Worm (Caenorhabditis elegans) whole organism, L2 larva: Measurements from ENCODE around the gene prdh-1.

Source experiments
- C34F6.9 ChIP-seq: fragments of 150-350 bp; optimal IDR thresholded peaks from 2 replicates; lab custom pipeline; 2014; ENCODE audit warnings: missing biosample characterization, missing genetic modification characterization
- F13H6.1 ChIP-seq: sonication (generic microtip); optimal IDR thresholded peaks from 2 replicates; lab custom pipeline; 2016; ENCODE audit warnings: missing genetic modification characterization, missing compliant biosample characterization
- Y55F3AM.14 ChIP-seq: fragments of 200-800 bp; sonication (Bioruptor generic); optimal IDR thresholded peaks from 2 replicates; lab custom pipeline; 2018; ENCODE audit warnings: mild to moderate bottlenecking, missing genetic modification characterization, missing compliant biosample characterization
- alr-1 ChIP-seq: fragments of 150-350 bp; optimal IDR thresholded peaks from 2 replicates; lab custom pipeline; 2014; ENCODE audit warnings: missing biosample characterization, missing genetic modification characterization
- aly-2 ChIP-seq: fragments of 150-350 bp; optimal IDR thresholded peaks from 2 replicates; lab custom pipeline; 2014; ENCODE audit warnings: missing biosample characterization, missing genetic modification characterization
- ceh-16 ChIP-seq: fragments of 150-350 bp; optimal IDR thresholded peaks from 2 replicates; lab custom pipeline; 2014; ENCODE audit warnings: missing biosample characterization, missing genetic modification characterization
- ceh-82 ChIP-seq: fragments of 150-350 bp; optimal IDR thresholded peaks from 2 replicates; lab custom pipeline; 2014; ENCODE audit warnings: missing biosample characterization, missing genetic modification characterization
- crh-2 ChIP-seq: sonication (generic microtip); optimal IDR thresholded peaks from 2 replicates; lab custom pipeline; 2017; ENCODE audit warnings: missing biosample characterization, missing genetic modification characterization
- dmd-4 ChIP-seq: sonication (generic microtip); optimal IDR thresholded peaks from 2 replicates; lab custom pipeline; 2017; ENCODE audit warnings: missing biosample characterization, missing genetic modification characterization
- egl-27 ChIP-seq: sonication (generic microtip); optimal IDR thresholded peaks from 3 replicates; lab custom pipeline; 2017; ENCODE audit warnings: missing biosample characterization, missing genetic modification reagents, missing genetic modification characterization
- elt-1 ChIP-seq: fragments of 150-350 bp; optimal IDR thresholded peaks from 2 replicates; lab custom pipeline; 2014; ENCODE audit warnings: missing biosample characterization, missing genetic modification characterization
- elt-3 ChIP-seq: sonication (generic microtip); optimal IDR thresholded peaks from 2 replicates; lab custom pipeline; 2017; ENCODE audit warnings: missing biosample characterization, missing genetic modification characterization
- fos-1 ChIP-seq: fragments of 150-350 bp; optimal IDR thresholded peaks from 2 replicates; lab custom pipeline; 2014; ENCODE audit warnings: missing biosample characterization, missing genetic modification characterization
- gmeb-1 ChIP-seq: fragments of 150-350 bp; optimal IDR thresholded peaks from 2 replicates; lab custom pipeline; 2014; ENCODE audit warnings: missing biosample characterization, missing genetic modification characterization
- lin-11 ChIP-seq: fragments of 150-350 bp; sonication (generic microtip); optimal IDR thresholded peaks from 2 replicates; lab custom pipeline; 2014; ENCODE audit warnings: missing biosample characterization, missing genetic modification characterization, inconsistent platforms, mixed read lengths
- lin-39 ChIP-seq: fragments of 150-350 bp; optimal IDR thresholded peaks from 2 replicates; lab custom pipeline; 2014; ENCODE audit warnings: missing biosample characterization, missing genetic modification reagents, missing genetic modification characterization
- lsy-2 ChIP-seq, 2 experiments: fragments of 150-350 bp in 1 of 2; sonication (generic microtip) in 1 of 2; optimal IDR thresholded peaks; 2 replicates each; lab custom pipeline; 2014 to 2017; ENCODE audit warnings: missing biosample characterization in 2 of 2, missing genetic modification characterization in 2 of 2
- mab-5 ChIP-seq: fragments of 150-350 bp; optimal IDR thresholded peaks from 2 replicates; lab custom pipeline; 2014; ENCODE audit warnings: missing biosample characterization, missing genetic modification characterization
- mdl-1 ChIP-seq, 2 experiments: fragments of 150-350 bp in 1 of 2; sonication (generic microtip) in 1 of 2; optimal IDR thresholded peaks; 2 replicates each; lab custom pipeline; 2017; ENCODE audit warnings: missing biosample characterization in 2 of 2, missing genetic modification characterization in 2 of 2
- nhr-129 ChIP-seq: fragments of 150-350 bp; optimal IDR thresholded peaks from 2 replicates; lab custom pipeline; 2014; ENCODE audit warnings: missing biosample characterization, missing genetic modification characterization
- nhr-21 ChIP-seq: fragments of 150-350 bp; optimal IDR thresholded peaks from 2 replicates; lab custom pipeline; 2014; ENCODE audit warnings: missing biosample characterization, missing genetic modification characterization
- nhr-23 ChIP-seq: fragments of 150-350 bp; optimal IDR thresholded peaks from 2 replicates; lab custom pipeline; 2014; ENCODE audit warnings: missing biosample characterization, missing genetic modification reagents, missing genetic modification characterization
- nhr-6 ChIP-seq: fragments of 150-350 bp; optimal IDR thresholded peaks from 2 replicates; lab custom pipeline; 2014; ENCODE audit warnings: missing biosample characterization, missing genetic modification characterization
- nhr-77 ChIP-seq: fragments of 150-350 bp; optimal IDR thresholded peaks from 2 replicates; lab custom pipeline; 2014; ENCODE audit warnings: missing biosample characterization, missing genetic modification characterization
- peb-1 ChIP-seq: fragments of 150-350 bp; optimal IDR thresholded peaks from 2 replicates; lab custom pipeline; 2014; ENCODE audit warnings: missing biosample characterization, missing genetic modification characterization
- sem-4 ChIP-seq: fragments of 150-350 bp; optimal IDR thresholded peaks from 2 replicates; lab custom pipeline; 2014; ENCODE audit warnings: missing biosample characterization, missing genetic modification reagents, missing genetic modification characterization
- skn-1 ChIP-seq: sonication (generic microtip); optimal IDR thresholded peaks from 2 replicates; lab custom pipeline; 2017; ENCODE audit warnings: missing biosample characterization, missing genetic modification characterization
- sma-9 ChIP-seq, 2 experiments: fragments of 150-350 bp in 1 of 2; sonication (generic microtip) in 1 of 2; optimal IDR thresholded peaks; 2 replicates each; lab custom pipeline; 2014 to 2016; ENCODE audit warnings: missing genetic modification characterization in 2 of 2, mild to moderate bottlenecking in 1 of 2, missing biosample characterization in 1 of 2, missing compliant biosample characterization in 1 of 2, missing genetic modification reagents in 1 of 2, moderate library complexity in 1 of 2
- unc-39 ChIP-seq: fragments of 150-350 bp; optimal IDR thresholded peaks from 2 replicates; lab custom pipeline; 2014; ENCODE audit warnings: missing biosample characterization, missing genetic modification characterization
- unc-55 ChIP-seq: fragments of 150-350 bp; sonication (generic microtip); optimal IDR thresholded peaks from 3 replicates; lab custom pipeline; 2014; ENCODE audit warnings: missing biosample characterization, missing genetic modification reagents, missing genetic modification characterization
- unc-62 ChIP-seq: fragments of 150-350 bp; optimal IDR thresholded peaks from 2 replicates; lab custom pipeline; 2014; ENCODE audit warnings: missing biosample characterization, missing genetic modification reagents, missing genetic modification characterization
- zag-1 ChIP-seq: fragments of 150-350 bp; optimal IDR thresholded peaks from 2 replicates; lab custom pipeline; 2014; ENCODE audit warnings: missing biosample characterization, missing genetic modification characterization
- ztf-1 ChIP-seq: fragments of 200-800 bp; sonication (Bioruptor generic); conservative IDR thresholded peaks from 2 replicates; pipeline ENCODE4 v1.3.6; 2022; ENCODE audit warnings: missing genetic modification characterization, missing compliant biosample characterization
- ztf-11 ChIP-seq: sonication (generic microtip); optimal IDR thresholded peaks from 2 replicates; lab custom pipeline; 2017; ENCODE audit warnings: missing biosample characterization, missing genetic modification characterization

Gene prdh-1

DNA sequence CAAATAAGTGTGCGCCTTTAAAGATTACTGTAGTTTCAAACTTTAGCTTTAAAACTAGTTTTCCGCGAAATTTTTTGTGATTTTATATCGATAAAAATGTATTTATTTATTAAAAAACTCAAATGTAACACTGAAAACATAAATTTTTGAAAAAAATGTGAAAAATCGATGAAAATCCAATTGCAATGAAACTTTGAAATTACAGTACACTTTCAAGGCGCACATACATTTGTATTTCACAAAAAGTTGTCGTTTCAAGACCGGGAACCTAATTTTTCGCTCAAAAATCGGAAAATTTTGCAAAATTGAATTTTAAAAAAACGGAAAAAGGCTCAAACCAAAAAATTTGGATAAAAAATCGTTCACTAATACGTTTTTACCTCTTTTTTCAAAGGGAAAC is 4.0 kb upstream of the prdh-1 start:
- no peak for TF ChIP-seq egl-27 (tag; lab: Kevin White, UChicago)
- TF ChIP-seq gmeb-1 (tag; lab: Kevin White, UChicago), result no peak
- no peak for TF ChIP-seq unc-62 (GFP tag; lab: Kevin White, UChicago)
- TF ChIP-seq nhr-21, result no peak
- no peak for TF ChIP-seq nhr-6 (tag; lab: Kevin White, UChicago)
- no peak for TF ChIP-seq F13H6.1 (tag; lab: Kevin White, UChicago)
- no peak for TF ChIP-seq ceh-82 (tag; lab: Kevin White, UChicago)
- TF ChIP-seq sem-4 (tag; lab: Kevin White, UChicago), result no peak
- TF ChIP-seq nhr-129 (tag; lab: Kevin White, UChicago), result no peak
- no peak for TF ChIP-seq peb-1 (tag; lab: Kevin White, UChicago)
- no peak for TF ChIP-seq dmd-4
- TF ChIP-seq lin-11 (tag; lab: Kevin White, UChicago), result no peak
- no peak for TF ChIP-seq mab-5 (tag; lab: Kevin White, UChicago)

DNA sequence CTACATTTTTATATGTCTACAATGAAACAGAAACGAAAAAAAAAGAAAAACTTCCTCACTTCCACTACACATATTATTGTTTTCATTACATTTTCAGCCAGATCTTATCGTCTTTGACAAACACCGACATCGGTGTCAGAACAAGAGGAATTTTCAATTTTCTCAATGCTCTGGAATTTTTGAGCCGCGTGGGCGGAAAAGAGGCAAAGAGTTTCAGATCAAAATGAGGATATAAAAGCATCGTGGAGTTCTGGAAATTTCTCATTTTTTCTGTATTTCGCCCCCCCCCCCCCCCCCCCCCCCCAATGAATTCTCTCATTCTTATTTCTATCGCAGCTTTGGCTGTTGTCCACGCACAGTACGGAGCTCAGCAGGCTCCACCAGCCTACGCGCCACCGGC is 3.4 kb upstream of the prdh-1 start, which contains the start of gene B0513.4:
Gene B0513.4 (plus strand): TSS at position 301 of the 400 bp plus-strand sequence.
- TF ChIP-seq C34F6.9 (tag; lab: Kevin White, UChicago), result no peak
- TF ChIP-seq fos-1 (tag; lab: Kevin White, UChicago), result no peak
- TF ChIP-seq lin-11 (tag; lab: Kevin White, UChicago), result no peak
- TF ChIP-seq elt-3 (tag; lab: Kevin White, UChicago), result no peak
- no peak for TF ChIP-seq unc-62 (GFP tag; lab: Kevin White, UChicago)
- TF ChIP-seq aly-2 (tag; lab: Kevin White, UChicago), result no peak
- TF ChIP-seq nhr-21, result no peak
- no peak for TF ChIP-seq ztf-1 (GFP tag; lab: Robert Waterston, UW)
- no peak for TF ChIP-seq alr-1 (tag; lab: Kevin White, UChicago)
- no peak for TF ChIP-seq nhr-77
- no peak for TF ChIP-seq ceh-16 (tag; lab: Kevin White, UChicago)
- no peak for TF ChIP-seq unc-39
- no peak for TF ChIP-seq lsy-2 (tag; optimal IDR thresholded peaks at IDR 0.05; lab: Kevin White, UChicago)
- TF ChIP-seq skn-1 (tag; lab: Kevin White, UChicago), result no peak
- no peak for TF ChIP-seq Y55F3AM.14 (GFP tag; lab: Kevin White, UChicago)
- no peak for TF ChIP-seq zag-1 (tag; lab: Kevin White, UChicago)
- TF ChIP-seq, all 48 proteins: peak for 0

DNA sequence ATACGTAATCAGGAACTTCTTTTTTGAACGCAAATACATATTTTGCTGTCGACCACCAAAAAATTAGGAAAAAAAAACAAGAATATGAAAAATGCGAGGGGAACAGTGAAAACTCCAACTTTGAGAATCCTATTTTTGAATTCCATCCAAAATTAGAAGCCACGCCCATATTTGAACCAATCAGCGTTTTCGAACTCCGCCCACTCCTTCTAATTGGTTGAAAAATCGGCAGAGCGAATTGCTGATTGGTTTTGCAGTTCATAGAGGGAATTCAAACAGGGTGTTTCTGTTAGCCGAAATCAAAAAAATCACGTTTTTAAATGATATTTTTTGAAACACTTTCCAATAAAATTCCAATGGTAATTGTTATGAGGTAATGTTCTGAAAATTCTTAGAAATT is 2.3 kb upstream of the prdh-1 start:
- TF ChIP-seq ztf-11 (no peak), nhr-77 (no peak), gmeb-1 (tag; lab: Kevin White, UChicago) (no peak), mab-5 (tag; lab: Kevin White, UChicago) (no peak), ztf-1 (GFP tag; lab: Robert Waterston, UW) (no peak), aly-2 (tag; lab: Kevin White, UChicago) (no peak), lsy-2 (tag; optimal IDR thresholded peaks at IDR 0.05; lab: Kevin White, UChicago) (no peak), nhr-129 (tag; lab: Kevin White, UChicago) (no peak), lin-39 (no peak)

DNA sequence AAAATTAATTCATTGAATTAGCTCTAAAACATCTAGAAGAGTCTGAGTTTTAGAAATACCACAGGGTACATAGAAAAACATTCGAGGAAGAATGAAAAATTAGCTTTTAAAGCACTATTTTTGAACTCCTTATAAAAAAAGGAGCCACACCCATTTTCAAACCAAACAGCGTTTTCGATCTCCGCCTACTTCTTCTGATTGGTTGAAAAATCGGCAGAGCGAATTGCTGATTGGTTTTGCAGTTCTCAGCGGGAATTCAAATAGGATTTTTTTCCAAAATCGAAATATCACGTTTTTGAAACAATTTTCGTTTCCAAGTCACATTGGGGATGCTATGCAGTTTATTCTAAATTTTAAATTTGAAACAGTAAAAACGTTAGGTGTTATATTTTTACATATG is 1.7 kb upstream of the prdh-1 start:
- no peak for TF ChIP-seq egl-27 (tag; lab: Kevin White, UChicago)
- TF ChIP-seq, all 48 proteins: peak for 0

DNA sequence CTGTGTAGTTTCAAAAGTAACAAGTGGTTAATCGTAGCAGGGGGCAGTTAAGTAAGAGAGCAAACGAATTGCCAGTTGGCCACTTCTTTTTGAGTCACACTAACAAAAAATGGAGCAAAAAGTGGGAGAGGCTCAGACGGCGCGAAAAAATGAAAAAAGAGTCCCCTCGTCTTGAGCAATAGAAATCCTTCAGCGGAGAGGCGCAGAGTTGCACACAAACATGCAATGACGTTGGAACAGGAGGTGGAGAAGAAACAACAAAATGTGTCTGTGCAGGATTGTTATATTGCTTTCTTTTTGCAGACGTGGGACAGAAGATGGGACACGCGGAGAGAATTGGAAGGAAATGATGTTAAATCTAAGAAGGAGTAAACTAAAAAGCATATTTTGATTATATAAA is 1.3 kb upstream of the prdh-1 start:
- TF ChIP-seq Y55F3AM.14 (GFP tag; lab: Kevin White, UChicago), result peak; percentile 47
- no peak for TF ChIP-seq mdl-1 (tag; optimal IDR thresholded peaks at IDR 0.05; lab: Kevin White, UChicago)
- TF ChIP-seq elt-1, result no peak
- TF ChIP-seq lin-11 (tag; lab: Kevin White, UChicago), result peak; percentile 13
- TF ChIP-seq unc-55 (GFP tag; lab: Kevin White, UChicago), result peak; percentile 78
- peak; percentile 38 for TF ChIP-seq crh-2
- TF ChIP-seq zag-1 (tag; lab: Kevin White, UChicago), result peak; percentile 41
- peak; percentile 97 for TF ChIP-seq nhr-129 (tag; lab: Kevin White, UChicago)
- TF ChIP-seq lsy-2 (tag; optimal IDR thresholded peaks at IDR 0.05; lab: Kevin White, UChicago), result peak; percentile 6 to 73
- TF ChIP-seq C34F6.9 (tag; lab: Kevin White, UChicago), result peak; percentile 71
- TF ChIP-seq sma-9 (GFP tag; optimal IDR thresholded peaks at IDR 0.05; lab: Kevin White, UChicago), result peak; percentile 11
- no peak for TF ChIP-seq sma-9 (tag; optimal IDR thresholded peaks at IDR 0.05; lab: Kevin White, UChicago)
- TF ChIP-seq F13H6.1 (tag; lab: Kevin White, UChicago), result peak; percentile 65
- TF ChIP-seq nhr-23 (tag; lab: Kevin White, UChicago), result no peak
